Fruit fly (Drosophila melanogaster) whole organism, adult: ENCODE measurements around the gene lectin-24Db.

Experiments used
- CG11617 ChIP-seq: fragments of 200-800 bp; sonication (Bioruptor generic); optimal IDR thresholded peaks from 2 replicates; lab custom pipeline; 2017; ENCODE audit warnings: mild to moderate bottlenecking, missing biosample characterization, missing genetic modification reagents, missing genetic modification characterization
- CG7101 ChIP-seq: fragments of 200-800 bp; sonication (Bioruptor generic); optimal IDR thresholded peaks from 2 replicates; lab custom pipeline; 2018; ENCODE audit warnings: missing biosample characterization, mild to moderate bottlenecking, missing genetic modification characterization, moderate library complexity
- Crg-1 ChIP-seq: fragments of 200-800 bp; sonication (Bioruptor generic); optimal IDR thresholded peaks from 2 replicates; lab custom pipeline; 2016; ENCODE audit warnings: missing biosample characterization, missing genetic modification characterization
- Hr96 ChIP-seq: fragments of 200-800 bp; sonication (Bioruptor generic); optimal IDR thresholded peaks from 2 replicates; lab custom pipeline; 2016; ENCODE audit warnings: missing biosample characterization, missing genetic modification characterization
- cnc ChIP-seq, 2 experiments: fragments of >200 bp; optimal IDR thresholded peaks; 2 replicates each; lab custom pipeline; 2017
- kay ChIP-seq: fragments of 200-800 bp; sonication (Bioruptor generic); peaks from one replicate; lab custom pipeline; 2016; ENCODE audit warnings: missing biosample characterization, missing genetic modification characterization, borderline replicate concordance
- pad ChIP-seq: fragments of 200-800 bp; sonication (Bioruptor generic); optimal IDR thresholded peaks from 3 replicates; lab custom pipeline; 2017; ENCODE audit warnings: missing biosample characterization, missing genetic modification characterization, mild to moderate bottlenecking, moderate library complexity, missing genetic modification reagents
- toe ChIP-seq: fragments of 200-800 bp; sonication (Bioruptor generic); optimal IDR thresholded peaks from 2 replicates; lab custom pipeline; 2016; ENCODE audit warnings: missing biosample characterization, missing genetic modification characterization

DNA sequence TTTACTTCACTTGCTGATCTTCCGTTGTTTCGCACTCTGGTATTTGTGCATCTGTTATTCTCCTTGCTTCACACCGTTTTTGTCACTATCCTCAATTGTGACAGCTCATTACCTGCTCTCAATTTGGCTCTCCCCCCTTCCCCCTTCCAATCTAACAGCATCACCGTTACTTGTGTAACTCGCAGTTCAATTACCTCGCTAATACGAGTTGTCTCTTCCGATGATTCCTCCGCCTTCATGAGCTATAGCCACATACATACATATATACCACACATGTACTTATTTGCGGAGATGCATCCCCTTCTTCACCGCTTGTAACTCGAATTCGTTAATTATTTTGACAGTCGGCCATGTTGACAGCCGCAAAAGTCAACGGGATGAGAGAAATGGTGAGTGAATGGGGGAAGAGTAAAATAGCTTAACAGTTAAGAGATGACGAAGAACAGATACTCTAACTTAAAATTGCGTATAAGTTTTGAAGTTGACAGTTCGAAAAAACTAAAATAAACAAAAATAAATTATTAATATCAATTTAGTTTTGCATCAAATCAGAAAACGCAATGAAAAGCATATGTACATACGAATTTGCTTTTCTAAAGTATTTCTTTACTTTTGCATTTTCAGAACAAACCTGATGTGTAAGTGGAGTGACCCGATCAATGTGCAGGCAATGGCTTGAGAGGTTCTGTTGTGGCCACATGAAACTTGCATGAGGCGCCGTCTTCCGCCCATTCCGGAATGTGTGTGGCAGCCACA lies 2.5 kb upstream of the lectin-24Db start:
- no peak for TF ChIP-seq Hr96 (GFP tag; lab: Kevin White, UChicago)
- no peak for TF ChIP-seq cnc (optimal IDR thresholded peaks at IDR 0.05; lab: Kevin White, UChicago)
- TF ChIP-seq Crg-1 (GFP tag; lab: Kevin White, UChicago): no peak
- TF ChIP-seq toe: no peak
- no peak for TF ChIP-seq kay (GFP tag; lab: Kevin White, UChicago)
- TF ChIP-seq pad (GFP tag; lab: Kevin White, UChicago): peak; percentile 95
- peak; percentile 18 for TF ChIP-seq CG7101 (tag; lab: Kevin White, UChicago)
- TF ChIP-seq CG11617 (GFP tag; lab: Kevin White, UChicago): no peak
